Worm (Caenorhabditis elegans): ENCODE data around the gene F19H6.4.

ce11 chrX:12326424-12326823, 39.1 kb upstream of the F19H6.4 start, which contains the start of gene srd-41:
- TF ChIP-seq ces-1 (GFP tag; optimal IDR thresholded peaks at IDR 0.05) (no peak), F44E2.7 (GFP tag; IDR thresholded peaks at IDR 0.05) (no peak), nhr-10 (tag; optimal IDR thresholded peaks at IDR 0.05) (no peak)
